Worm (Caenorhabditis elegans): ENCODE measurements around the gene agxt-1.

The agxt-1 gene

DNA sequence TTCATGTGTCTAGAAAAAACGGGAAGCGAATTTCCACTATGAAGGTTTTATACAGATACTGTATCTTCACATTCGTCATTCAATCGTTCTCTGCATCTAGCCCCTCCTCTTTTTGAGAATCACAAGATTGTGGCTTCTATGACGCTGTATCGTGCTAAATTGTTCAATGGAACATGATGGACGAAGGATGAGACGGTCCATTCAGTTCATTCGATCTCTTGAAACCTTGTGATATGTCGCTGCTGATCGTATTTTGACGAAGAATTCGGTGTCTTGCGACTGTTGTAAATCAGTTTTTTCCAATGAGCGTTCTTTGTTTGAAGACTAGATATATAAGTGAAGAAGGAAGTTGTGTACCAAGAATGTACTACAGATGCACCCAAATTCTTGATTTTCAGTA is 31.7 kb upstream of the agxt-1 start:
- TF ChIP-seq unc-62 (GFP tag; optimal IDR thresholded peaks at IDR 0.05) (no peak), ztf-1 (GFP tag; conservative IDR thresholded peaks at IDR 0.05) (no peak), lin-13 (GFP tag; optimal IDR thresholded peaks at IDR 0.05) (no peak), gmeb-1 (tag; optimal IDR thresholded peaks at IDR 0.05) (peak; percentile 15), nhr-11 (tag; optimal IDR thresholded peaks at IDR 0.05) (no peak), skn-1 (tag; optimal IDR thresholded peaks at IDR 0.05) (no peak), lsy-2 (tag; optimal IDR thresholded peaks at IDR 0.05) (peak in 1 of 2 experiments; percentile 22), sma-3 (GFP tag; optimal IDR thresholded peaks at IDR 0.05) (peak; percentile 84), mab-5 (tag; optimal IDR thresholded peaks at IDR 0.05) (no peak), elt-3 (tag; optimal IDR thresholded peaks at IDR 0.05) (no peak), unc-55 (GFP tag; optimal IDR thresholded peaks at IDR 0.05) (no peak), blmp-1 (tag; optimal IDR thresholded peaks at IDR 0.05; ENCODE audit: insufficient read depth) (peak; percentile 52), ztf-11 (tag; optimal IDR thresholded peaks at IDR 0.05) (no peak), alr-1 (tag; optimal IDR thresholded peaks at IDR 0.05) (no peak), nhr-25 (tag; optimal IDR thresholded peaks at IDR 0.05) (peak; percentile 89), elt-1 (tag; optimal IDR thresholded peaks at IDR 0.05) (no peak), zag-1 (tag; optimal IDR thresholded peaks at IDR 0.05) (no peak), nhr-77 (tag; optimal IDR thresholded peaks at IDR 0.05) (no peak), mdl-1 (tag; optimal IDR thresholded peaks at IDR 0.05) (no peak), crh-2 (tag; optimal IDR thresholded peaks at IDR 0.05) (peak; percentile 56), ceh-82 (tag; optimal IDR thresholded peaks at IDR 0.05) (no peak), nhr-10 (tag; optimal IDR thresholded peaks at IDR 0.05) (no peak), fos-1 (tag; optimal IDR thresholded peaks at IDR 0.05) (no peak), dmd-4 (tag; optimal IDR thresholded peaks at IDR 0.05) (no peak), peb-1 (tag; optimal IDR thresholded peaks at IDR 0.05) (no peak), C34F6.9 (tag; optimal IDR thresholded peaks at IDR 0.05) (no peak), ceh-16 (tag; optimal IDR thresholded peaks at IDR 0.05) (no peak), nhr-129 (tag; optimal IDR thresholded peaks at IDR 0.05) (peak; percentile 79), ama-1 (optimal IDR thresholded peaks at IDR 0.05) (no peak), sma-9 (GFP tag; optimal IDR thresholded peaks at IDR 0.05) (peak; percentile 81), sma-9 (tag; optimal IDR thresholded peaks at IDR 0.05) (no peak), snpc-4 (tag; optimal IDR thresholded peaks at IDR 0.05) (no peak), Y55F3AM.14 (GFP tag; optimal IDR thresholded peaks at IDR 0.05) (no peak), ZK546.5 (tag; optimal IDR thresholded peaks at IDR 0.05) (no peak), lin-39 (tag; optimal IDR thresholded peaks at IDR 0.05) (no peak), unc-39 (tag; optimal IDR thresholded peaks at IDR 0.05) (no peak), lin-11 (tag; optimal IDR thresholded peaks at IDR 0.05) (no peak), nhr-237 (tag; optimal IDR thresholded peaks at IDR 0.05) (no peak), F13H6.1 (tag; optimal IDR thresholded peaks at IDR 0.05) (no peak), aly-2 (tag; optimal IDR thresholded peaks at IDR 0.05) (no peak), nhr-21 (tag; optimal IDR thresholded peaks at IDR 0.05) (peak; percentile 98), egl-27 (tag; optimal IDR thresholded peaks at IDR 0.05) (peak; percentile 63), mbf-1 (tag; optimal IDR thresholded peaks at IDR 0.05) (no peak), R02D3.7 (tag; optimal IDR thresholded peaks at IDR 0.05) (no peak), ztf-4 (tag; optimal IDR thresholded peaks at IDR 0.05) (no peak), nhr-6 (tag; optimal IDR thresholded peaks at IDR 0.05) (peak; percentile 63), nhr-23 (tag; optimal IDR thresholded peaks at IDR 0.05) (no peak), sem-4 (tag; optimal IDR thresholded peaks at IDR 0.05) (no peak), nhr-12 (tag; optimal IDR thresholded peaks at IDR 0.05) (no peak)

DNA sequence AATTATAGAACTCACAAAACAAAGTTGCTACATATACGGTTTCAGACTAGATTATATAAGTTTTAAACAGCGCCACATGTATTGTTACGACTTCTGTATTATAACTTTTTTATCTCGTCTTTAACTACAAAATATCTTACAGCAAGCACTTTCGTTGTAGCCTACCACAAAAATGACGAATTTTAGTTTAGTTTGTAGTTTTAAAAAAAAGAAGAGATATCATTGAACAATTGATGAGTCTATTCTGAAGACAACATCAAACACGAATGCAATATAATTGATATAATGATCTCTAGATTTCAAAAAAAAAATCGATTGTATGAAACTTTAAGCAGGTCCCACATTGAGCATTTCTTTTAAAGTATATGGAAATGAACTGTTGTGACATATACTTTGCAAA is 31.2 kb upstream of the agxt-1 start:
- TF ChIP-seq nhr-25 (tag; optimal IDR thresholded peaks at IDR 0.05) (peak; percentile 4), mbf-1 (tag; optimal IDR thresholded peaks at IDR 0.05) (no peak)
